Fruit fly (Drosophila melanogaster): ENCODE data around the gene CG3566.
A peak's percentile ranks its signal among the peaks of the same experiment; 100 is the strongest.

Gene CG3566

DNA sequence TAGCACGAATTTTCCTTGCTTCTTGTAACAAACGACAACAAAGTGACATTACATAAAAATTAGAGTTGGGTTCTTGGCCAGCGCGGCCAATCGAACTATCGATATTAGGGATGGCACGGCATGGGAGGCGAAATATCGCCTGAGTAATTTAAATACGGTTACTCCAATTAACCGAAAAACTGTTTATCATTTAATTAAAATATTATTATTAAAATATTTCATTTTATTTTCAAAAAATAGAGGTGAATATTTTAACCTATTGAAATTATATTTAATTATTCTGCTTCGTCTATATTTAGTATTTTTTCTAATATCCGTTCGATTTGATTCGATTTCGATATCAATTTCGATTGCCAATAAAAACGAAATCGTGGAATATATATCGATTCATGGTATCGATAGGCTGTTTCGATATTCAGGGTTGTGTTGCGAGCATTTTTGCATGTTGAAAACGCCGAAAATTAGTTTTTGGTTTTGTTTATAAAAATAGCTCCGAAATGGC, 21.1 kb downstream of the CG3566 start, which contains the start of the genes Rbcn-3A and Spx:
Gene Rbcn-3A (minus strand): TSS at position 74 of the 502 bp plus-strand sequence.
Gene Spx (plus strand): TSS at position 409 of the 502 bp plus-strand sequence.
- TF ChIP-seq CG14711 (tag; optimal IDR thresholded peaks at IDR 0.05), result peak; percentile 85
- TF ChIP-seq CG5204 (GFP tag; optimal IDR thresholded peaks at IDR 0.05), result no peak
- peak; percentile 67 for TF ChIP-seq Mnt (GFP tag; optimal IDR thresholded peaks at IDR 0.05)
- no peak for TF ChIP-seq Hr96 (GFP tag; optimal IDR thresholded peaks at IDR 0.05)
- TF ChIP-seq cic (GFP tag; optimal IDR thresholded peaks at IDR 0.05), result no peak
- TF ChIP-seq CG11617 (GFP tag; optimal IDR thresholded peaks at IDR 0.05), result peak; percentile 64
- TF ChIP-seq cnc (optimal IDR thresholded peaks at IDR 0.05), result no peak
- no peak for TF ChIP-seq kay (GFP tag; ENCODE audit: borderline replicate concordance)
- TF ChIP-seq pad (GFP tag; optimal IDR thresholded peaks at IDR 0.05), result peak; percentile 31
- TF ChIP-seq toe (GFP tag; optimal IDR thresholded peaks at IDR 0.05), result no peak
- TF ChIP-seq Crg-1 (GFP tag; optimal IDR thresholded peaks at IDR 0.05), result peak; percentile 27
- TF ChIP-seq ovo (GFP tag; optimal IDR thresholded peaks at IDR 0.05), result peak; percentile 44
- TF ChIP-seq tj (GFP tag; optimal IDR thresholded peaks at IDR 0.05), result peak; percentile 47
- no peak for TF ChIP-seq CG12768 (GFP tag; optimal IDR thresholded peaks at IDR 0.05)
- TF ChIP-seq Clk (GFP tag; optimal IDR thresholded peaks at IDR 0.05), result no peak
- TF ChIP-seq CG7101 (tag; optimal IDR thresholded peaks at IDR 0.05), result peak; percentile 73
- peak; percentile 49 for TF ChIP-seq bab1 (GFP tag; optimal IDR thresholded peaks at IDR 0.05)

DNA sequence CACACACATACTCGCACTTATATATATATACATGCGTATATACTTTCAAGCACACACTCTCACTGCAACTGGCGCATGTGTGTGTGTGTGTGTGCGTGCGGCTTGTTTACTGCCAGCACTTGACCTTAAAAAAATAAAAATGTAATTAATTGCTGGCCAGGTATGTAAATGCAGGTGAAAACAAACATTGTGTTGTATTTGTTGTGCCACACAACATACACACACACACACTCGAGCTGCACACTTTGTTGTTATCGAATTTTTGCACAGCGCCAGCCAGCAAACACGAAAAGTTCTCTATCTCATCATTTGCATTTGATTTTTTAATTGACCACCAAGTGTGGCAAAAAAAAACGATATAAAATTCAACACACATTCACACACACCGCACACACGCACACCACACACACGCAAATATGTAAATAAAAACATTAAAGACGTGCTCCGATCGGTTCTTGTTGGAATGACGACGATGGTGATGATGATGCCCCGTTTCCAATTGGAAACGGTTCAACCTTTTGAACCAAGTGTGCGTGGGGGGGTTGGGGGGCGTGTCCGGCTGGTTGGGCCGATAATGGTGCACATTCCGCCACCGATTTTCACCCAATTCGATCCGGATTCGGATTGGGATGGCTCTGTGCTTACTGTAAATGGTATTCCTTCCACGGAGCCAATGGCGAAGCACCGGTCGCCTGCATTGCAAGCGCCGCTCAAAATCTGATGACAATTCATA, 21.7 kb downstream of the CG3566 start:
- TF ChIP-seq Clk (GFP tag; optimal IDR thresholded peaks at IDR 0.05), result no peak
- no peak for TF ChIP-seq CG14711 (tag; optimal IDR thresholded peaks at IDR 0.05)
- no peak for TF ChIP-seq toe (GFP tag; optimal IDR thresholded peaks at IDR 0.05)
- no peak for TF ChIP-seq CG5204 (GFP tag; optimal IDR thresholded peaks at IDR 0.05)
- no peak for TF ChIP-seq CG1620 (GFP tag; optimal IDR thresholded peaks at IDR 0.05)
- no peak for TF ChIP-seq kay (GFP tag; ENCODE audit: borderline replicate concordance)
- no peak for TF ChIP-seq CG7101 (tag; optimal IDR thresholded peaks at IDR 0.05)
- TF ChIP-seq cnc (optimal IDR thresholded peaks at IDR 0.05), result no peak
- TF ChIP-seq Mnt (GFP tag; optimal IDR thresholded peaks at IDR 0.05), result no peak
- no peak for TF ChIP-seq CG11617 (GFP tag; optimal IDR thresholded peaks at IDR 0.05)
- TF ChIP-seq Crg-1 (GFP tag; optimal IDR thresholded peaks at IDR 0.05), result no peak
- TF ChIP-seq CG33017 (tag; optimal IDR thresholded peaks at IDR 0.05), result no peak
- no peak for TF ChIP-seq cic (GFP tag; optimal IDR thresholded peaks at IDR 0.05)
- TF ChIP-seq Hr96 (GFP tag; optimal IDR thresholded peaks at IDR 0.05), result no peak
- no peak for TF ChIP-seq CG7045 (GFP tag; optimal IDR thresholded peaks at IDR 0.05)
- TF ChIP-seq pad (GFP tag; optimal IDR thresholded peaks at IDR 0.05), result no peak
- no peak for TF ChIP-seq bab1 (GFP tag; optimal IDR thresholded peaks at IDR 0.05)
- no peak for TF ChIP-seq CG12768 (GFP tag; optimal IDR thresholded peaks at IDR 0.05)

DNA sequence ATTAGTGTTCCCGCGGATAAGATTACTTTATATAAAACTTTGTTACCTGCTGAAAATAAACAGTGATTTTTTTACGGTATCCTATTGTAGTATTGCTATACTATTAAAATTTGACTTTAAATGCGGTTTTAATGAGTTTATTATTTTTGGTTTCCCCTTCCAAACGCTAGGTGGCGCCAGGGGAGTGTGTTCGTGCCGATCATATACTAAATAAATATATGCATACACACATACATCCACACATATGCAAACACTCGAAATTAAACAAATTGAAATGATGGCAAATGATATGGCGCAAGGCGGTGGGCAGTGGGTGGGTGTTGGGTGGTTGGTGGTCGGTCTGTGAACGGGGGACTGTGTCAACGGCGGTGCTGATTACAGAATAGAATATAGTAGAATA, 22.8 kb downstream of the CG3566 start:
- no peak for TF ChIP-seq CG11617 (GFP tag; optimal IDR thresholded peaks at IDR 0.05)
- no peak for TF ChIP-seq Hr96 (GFP tag; optimal IDR thresholded peaks at IDR 0.05)
- no peak for TF ChIP-seq tj (GFP tag; optimal IDR thresholded peaks at IDR 0.05)

DNA sequence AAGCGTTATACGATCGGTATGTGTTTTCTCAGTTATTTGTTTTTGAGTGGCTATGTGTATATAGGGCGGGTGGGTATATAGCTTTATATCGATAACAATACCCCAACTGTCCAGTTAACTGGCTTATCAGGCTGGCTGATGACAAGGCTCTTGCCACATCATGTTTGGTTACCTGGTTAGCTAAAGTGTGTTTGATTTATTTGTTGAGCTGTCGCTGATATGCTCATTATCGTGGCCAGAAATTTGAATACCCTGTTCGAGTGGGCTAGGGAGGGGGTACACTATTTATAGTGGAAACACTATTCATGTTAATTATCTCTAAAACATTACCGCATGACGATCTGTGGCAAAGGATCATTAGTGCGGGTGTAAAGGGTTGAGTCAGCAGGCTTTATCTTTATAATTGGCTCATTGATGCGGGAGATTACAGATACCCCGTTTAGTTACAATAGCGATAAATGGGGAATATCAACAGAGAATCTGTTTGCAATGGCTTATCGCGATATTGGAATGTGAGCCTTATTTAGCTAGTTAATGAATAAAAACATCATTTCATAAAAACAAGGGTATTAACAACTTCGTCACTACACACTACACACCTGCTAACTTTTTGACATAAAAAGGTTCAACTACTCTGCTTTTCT, 23.5 kb downstream of the CG3566 start:
- TF ChIP-seq Mnt (GFP tag; optimal IDR thresholded peaks at IDR 0.05), result no peak
- no peak for TF ChIP-seq Crg-1 (GFP tag; optimal IDR thresholded peaks at IDR 0.05)
- TF ChIP-seq CG1620 (GFP tag; optimal IDR thresholded peaks at IDR 0.05), result no peak
- no peak for TF ChIP-seq CG5204 (GFP tag; optimal IDR thresholded peaks at IDR 0.05)
- no peak for TF ChIP-seq cic (GFP tag; optimal IDR thresholded peaks at IDR 0.05)

dm6 chrX:6237015-6237414, 39.5 kb downstream of the CG3566 start, which contains the start of gene CG14445:
TSS of gene CG14445 (plus strand) at chrX:6237315.
- TF ChIP-seq bab1 (GFP tag; optimal IDR thresholded peaks at IDR 0.05) (no peak), tj (GFP tag; optimal IDR thresholded peaks at IDR 0.05) (no peak), kay (GFP tag; ENCODE audit: borderline replicate concordance) (no peak), cnc (optimal IDR thresholded peaks at IDR 0.05) (no peak), CG12768 (GFP tag; optimal IDR thresholded peaks at IDR 0.05) (no peak), CG33017 (tag; optimal IDR thresholded peaks at IDR 0.05) (no peak)

- no peak for TF ChIP-seq CG33017 (tag; optimal IDR thresholded peaks at IDR 0.05)
- no peak for TF ChIP-seq CG1620 (GFP tag; optimal IDR thresholded peaks at IDR 0.05)
- TF ChIP-seq toe (GFP tag; optimal IDR thresholded peaks at IDR 0.05), result no peak
These were observed 44.8 kb downstream of the CG3566 start for dm6 chrX:6231764-6232163.

dm6 chrX:6225472-6226049, 51.0 kb downstream of the CG3566 start, which contains the start of gene dtn:
TSS of gene dtn (plus strand) at chrX:6225647.
- TF ChIP-seq toe (GFP tag; optimal IDR thresholded peaks at IDR 0.05) (no peak), pad (GFP tag; optimal IDR thresholded peaks at IDR 0.05) (peak; percentile 30), Mnt (GFP tag; optimal IDR thresholded peaks at IDR 0.05) (peak; percentile 18)
